Worm (Caenorhabditis elegans): ENCODE data around the gene F35G2.5.

DNA sequence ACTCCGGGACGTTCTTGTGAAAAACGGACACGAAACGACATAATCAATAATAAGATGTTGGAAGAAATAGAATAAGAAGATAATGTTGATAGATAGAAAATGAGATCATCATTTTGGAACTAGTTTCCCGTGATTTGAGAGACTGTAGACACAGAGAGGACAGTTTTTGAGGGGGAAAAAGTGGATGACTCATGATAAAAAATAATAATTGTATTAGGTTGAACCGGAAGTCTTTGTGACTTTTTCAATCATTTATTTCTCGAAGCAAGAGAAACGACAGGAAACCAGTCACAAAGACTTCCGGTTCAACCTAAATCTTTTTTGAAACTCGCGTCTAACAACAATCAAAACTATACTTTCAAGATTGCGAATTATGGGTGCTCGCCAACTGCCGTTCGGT lies 7.6 kb downstream of the F35G2.5 start, which contains the start of gene mlt-3:
- no peak for TF ChIP-seq nhr-25 (tag; optimal IDR thresholded peaks at IDR 0.05)
- no peak for TF ChIP-seq aly-2 (tag; optimal IDR thresholded peaks at IDR 0.05)
- TF ChIP-seq nhr-237 (tag; optimal IDR thresholded peaks at IDR 0.05): no peak
- no peak for TF ChIP-seq ama-1 (optimal IDR thresholded peaks at IDR 0.05)
- TF ChIP-seq nhr-23 (tag; optimal IDR thresholded peaks at IDR 0.05): no peak
- TF ChIP-seq ZK546.5 (tag; optimal IDR thresholded peaks at IDR 0.05): no peak
- TF ChIP-seq mdl-1 (tag; optimal IDR thresholded peaks at IDR 0.05): no peak
- TF ChIP-seq snpc-4 (tag; optimal IDR thresholded peaks at IDR 0.05): no peak
- TF ChIP-seq lsy-2 (tag; optimal IDR thresholded peaks at IDR 0.05): no peak
- TF ChIP-seq nhr-6 (tag; optimal IDR thresholded peaks at IDR 0.05): no peak
- TF ChIP-seq unc-39 (tag; optimal IDR thresholded peaks at IDR 0.05): no peak
- no peak for TF ChIP-seq fos-1 (tag; optimal IDR thresholded peaks at IDR 0.05)
